Worm (Caenorhabditis elegans) whole organism, L2 larva: ENCODE data around the gene R12C12.7.
"Not testable (repeated sequence)": the region's sequence is repeated elsewhere in the genome, so short reads cannot be mapped to it uniquely, and the experiment has no call there.

Experiments
- F13H6.1 ChIP-seq: sonication (generic microtip); optimal IDR thresholded peaks from 2 replicates; lab custom pipeline; 2016; ENCODE audit warnings: missing genetic modification characterization, missing compliant biosample characterization
- R02D3.7 ChIP-seq: fragments of 150-350 bp; optimal IDR thresholded peaks from 2 replicates; lab custom pipeline; 2014; ENCODE audit warnings: missing biosample characterization, missing genetic modification characterization
- Y55F3AM.14 ChIP-seq: fragments of 200-800 bp; sonication (Bioruptor generic); optimal IDR thresholded peaks from 2 replicates; lab custom pipeline; 2018; ENCODE audit warnings: mild to moderate bottlenecking, missing genetic modification characterization, missing compliant biosample characterization
- ZK546.5 ChIP-seq: sonication (generic microtip); optimal IDR thresholded peaks from 2 replicates; lab custom pipeline; 2017; ENCODE audit warnings: missing biosample characterization, missing genetic modification characterization
- ceh-82 ChIP-seq: fragments of 150-350 bp; optimal IDR thresholded peaks from 2 replicates; lab custom pipeline; 2014; ENCODE audit warnings: missing biosample characterization, missing genetic modification characterization
- crh-2 ChIP-seq: sonication (generic microtip); optimal IDR thresholded peaks from 2 replicates; lab custom pipeline; 2017; ENCODE audit warnings: missing biosample characterization, missing genetic modification characterization
- egl-27 ChIP-seq: sonication (generic microtip); optimal IDR thresholded peaks from 3 replicates; lab custom pipeline; 2017; ENCODE audit warnings: missing biosample characterization, missing genetic modification reagents, missing genetic modification characterization
- fos-1 ChIP-seq: fragments of 150-350 bp; optimal IDR thresholded peaks from 2 replicates; lab custom pipeline; 2014; ENCODE audit warnings: missing biosample characterization, missing genetic modification characterization
- lin-11 ChIP-seq: fragments of 150-350 bp; sonication (generic microtip); optimal IDR thresholded peaks from 2 replicates; lab custom pipeline; 2014; ENCODE audit warnings: missing biosample characterization, missing genetic modification characterization, inconsistent platforms, mixed read lengths
- lin-39 ChIP-seq: fragments of 150-350 bp; optimal IDR thresholded peaks from 2 replicates; lab custom pipeline; 2014; ENCODE audit warnings: missing biosample characterization, missing genetic modification reagents, missing genetic modification characterization
- lsy-2 ChIP-seq, 2 experiments: fragments of 150-350 bp in 1 of 2; sonication (generic microtip) in 1 of 2; optimal IDR thresholded peaks; 2 replicates each; lab custom pipeline; 2014 to 2017; ENCODE audit warnings: missing biosample characterization in 2 of 2, missing genetic modification characterization in 2 of 2
- mab-5 ChIP-seq: fragments of 150-350 bp; optimal IDR thresholded peaks from 2 replicates; lab custom pipeline; 2014; ENCODE audit warnings: missing biosample characterization, missing genetic modification characterization
- mbf-1 ChIP-seq: sonication (generic microtip); optimal IDR thresholded peaks from 2 replicates; lab custom pipeline; 2017; ENCODE audit warnings: missing biosample characterization, missing genetic modification characterization
- mdl-1 ChIP-seq, 2 experiments: fragments of 150-350 bp in 1 of 2; sonication (generic microtip) in 1 of 2; optimal IDR thresholded peaks; 2 replicates each; lab custom pipeline; 2017; ENCODE audit warnings: missing biosample characterization in 2 of 2, missing genetic modification characterization in 2 of 2
- nhr-10 ChIP-seq: sonication (generic microtip); optimal IDR thresholded peaks from 2 replicates; lab custom pipeline; 2017; ENCODE audit warnings: missing biosample characterization, missing genetic modification characterization
- nhr-11 ChIP-seq: fragments of 150-350 bp; optimal IDR thresholded peaks from 2 replicates; lab custom pipeline; 2014; ENCODE audit warnings: missing biosample characterization, missing genetic modification characterization
- nhr-129 ChIP-seq: fragments of 150-350 bp; optimal IDR thresholded peaks from 2 replicates; lab custom pipeline; 2014; ENCODE audit warnings: missing biosample characterization, missing genetic modification characterization
- nhr-21 ChIP-seq: fragments of 150-350 bp; optimal IDR thresholded peaks from 2 replicates; lab custom pipeline; 2014; ENCODE audit warnings: missing biosample characterization, missing genetic modification characterization
- nhr-23 ChIP-seq: fragments of 150-350 bp; optimal IDR thresholded peaks from 2 replicates; lab custom pipeline; 2014; ENCODE audit warnings: missing biosample characterization, missing genetic modification reagents, missing genetic modification characterization
- nhr-237 ChIP-seq: fragments of 150-350 bp; optimal IDR thresholded peaks from 2 replicates; lab custom pipeline; 2014; ENCODE audit warnings: missing biosample characterization, missing genetic modification characterization
- nhr-25 ChIP-seq: fragments of 150-350 bp; sonication (generic microtip); optimal IDR thresholded peaks from 3 replicates; lab custom pipeline; 2014; ENCODE audit warnings: missing biosample characterization, missing genetic modification characterization
- nhr-6 ChIP-seq: fragments of 150-350 bp; optimal IDR thresholded peaks from 2 replicates; lab custom pipeline; 2014; ENCODE audit warnings: missing biosample characterization, missing genetic modification characterization
- nhr-77 ChIP-seq: fragments of 150-350 bp; optimal IDR thresholded peaks from 2 replicates; lab custom pipeline; 2014; ENCODE audit warnings: missing biosample characterization, missing genetic modification characterization
- peb-1 ChIP-seq: fragments of 150-350 bp; optimal IDR thresholded peaks from 2 replicates; lab custom pipeline; 2014; ENCODE audit warnings: missing biosample characterization, missing genetic modification characterization
- sem-4 ChIP-seq: fragments of 150-350 bp; optimal IDR thresholded peaks from 2 replicates; lab custom pipeline; 2014; ENCODE audit warnings: missing biosample characterization, missing genetic modification reagents, missing genetic modification characterization
- skn-1 ChIP-seq: sonication (generic microtip); optimal IDR thresholded peaks from 2 replicates; lab custom pipeline; 2017; ENCODE audit warnings: missing biosample characterization, missing genetic modification characterization
- sma-3 ChIP-seq: sonication (generic microtip); optimal IDR thresholded peaks from 2 replicates; lab custom pipeline; 2016; ENCODE audit warnings: missing genetic modification reagents, missing genetic modification characterization, missing compliant biosample characterization
- snpc-4 ChIP-seq: fragments of 150-350 bp; optimal IDR thresholded peaks from 2 replicates; lab custom pipeline; 2014; ENCODE audit warnings: missing biosample characterization, missing genetic modification characterization
- unc-39 ChIP-seq: fragments of 150-350 bp; optimal IDR thresholded peaks from 2 replicates; lab custom pipeline; 2014; ENCODE audit warnings: missing biosample characterization, missing genetic modification characterization
- unc-55 ChIP-seq: fragments of 150-350 bp; sonication (generic microtip); optimal IDR thresholded peaks from 3 replicates; lab custom pipeline; 2014; ENCODE audit warnings: missing biosample characterization, missing genetic modification reagents, missing genetic modification characterization
- ztf-11 ChIP-seq: sonication (generic microtip); optimal IDR thresholded peaks from 2 replicates; lab custom pipeline; 2017; ENCODE audit warnings: missing biosample characterization, missing genetic modification characterization
- ztf-4 ChIP-seq: fragments of 150-350 bp; optimal IDR thresholded peaks from 2 replicates; lab custom pipeline; 2014; ENCODE audit warnings: missing biosample characterization, missing genetic modification characterization

The R12C12.7 gene

DNA sequence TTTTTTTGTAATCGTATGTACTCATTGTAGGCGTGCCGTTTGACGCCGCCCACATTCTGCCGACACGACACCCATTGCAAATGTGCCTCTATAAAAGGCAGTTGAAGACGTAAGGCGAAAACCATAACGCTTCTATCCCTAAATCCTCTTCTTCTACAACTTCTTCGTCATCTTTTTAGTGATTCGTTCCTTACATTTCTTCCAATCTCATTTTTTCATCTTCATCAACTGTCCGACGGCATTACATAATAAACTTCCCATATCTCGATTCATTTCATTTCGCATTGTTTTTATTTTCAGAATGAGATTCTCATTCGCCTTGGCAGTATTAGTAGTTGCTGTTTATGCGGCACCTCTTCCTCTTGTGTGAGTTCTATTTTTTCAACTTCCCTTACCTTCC lies 35.4 kb downstream of the R12C12.7 start, which contains the start of gene ZK84.1:
ZK84.1 (plus strand) TSS at position 301 of the 400 bp plus-strand sequence.
- TF ChIP-seq nhr-6 (tag; lab: Kevin White, UChicago) (no peak), crh-2 (tag; lab: Kevin White, UChicago) (no peak), unc-39 (tag; lab: Kevin White, UChicago) (no peak), nhr-11 (tag; lab: Kevin White, UChicago) (no peak), nhr-129 (tag; lab: Kevin White, UChicago) (no peak), nhr-10 (tag; lab: Kevin White, UChicago) (no peak), ztf-11 (tag; lab: Kevin White, UChicago) (no peak), fos-1 (tag; lab: Kevin White, UChicago) (no peak), mbf-1 (tag; lab: Kevin White, UChicago) (no peak), unc-55 (GFP tag; lab: Kevin White, UChicago) (no peak), sma-3 (GFP tag; lab: Kevin White, UChicago) (no peak), ztf-4 (tag; lab: Kevin White, UChicago) (no peak), nhr-77 (no peak), F13H6.1 (tag; lab: Kevin White, UChicago) (no peak), R02D3.7 (tag; lab: Kevin White, UChicago) (no peak)

DNA sequence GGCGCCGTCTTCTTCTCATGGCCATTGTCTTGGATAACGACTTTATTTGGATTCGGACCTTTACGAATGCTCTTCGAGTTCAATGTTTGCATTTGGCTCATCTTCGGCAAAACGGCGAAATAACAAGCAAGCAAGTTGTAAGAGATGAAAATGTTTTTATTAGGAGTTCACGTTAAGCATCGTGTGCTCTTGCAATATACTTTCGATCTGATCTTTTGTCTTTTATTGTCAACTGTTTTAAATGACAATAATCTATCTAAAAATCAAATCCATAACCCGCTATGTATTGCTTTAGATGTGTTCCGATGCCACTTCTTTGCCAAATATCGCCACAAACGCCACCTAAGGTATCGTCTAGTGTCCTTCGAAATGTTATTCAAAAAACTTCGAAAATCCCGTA lies 39.4 kb downstream of the R12C12.7 start, which contains the start of gene ZK84.5:
ZK84.5 (minus strand) TSS at position 101 of the 400 bp plus-strand sequence.
- no peak for TF ChIP-seq skn-1 (tag; lab: Kevin White, UChicago)
- TF ChIP-seq nhr-10 (tag; lab: Kevin White, UChicago): no peak
- no peak for TF ChIP-seq peb-1
- no peak for TF ChIP-seq egl-27 (tag; lab: Kevin White, UChicago)
- TF ChIP-seq nhr-23 (tag; lab: Kevin White, UChicago): no peak
- no peak for TF ChIP-seq nhr-237 (tag; lab: Kevin White, UChicago)
- no peak for TF ChIP-seq ztf-11 (tag; lab: Kevin White, UChicago)
- TF ChIP-seq sem-4: no peak
- TF ChIP-seq mbf-1 (tag; lab: Kevin White, UChicago): no peak
- no peak for TF ChIP-seq crh-2 (tag; lab: Kevin White, UChicago)
- no peak for TF ChIP-seq R02D3.7 (tag; lab: Kevin White, UChicago)
- TF ChIP-seq nhr-25 (tag; lab: Kevin White, UChicago): no peak
- no peak for TF ChIP-seq ceh-82 (tag; lab: Kevin White, UChicago)
- TF ChIP-seq ZK546.5 (tag; lab: Kevin White, UChicago): no peak
- TF ChIP-seq lsy-2 (tag; optimal IDR thresholded peaks at IDR 0.05; lab: Kevin White, UChicago): no peak

DNA sequence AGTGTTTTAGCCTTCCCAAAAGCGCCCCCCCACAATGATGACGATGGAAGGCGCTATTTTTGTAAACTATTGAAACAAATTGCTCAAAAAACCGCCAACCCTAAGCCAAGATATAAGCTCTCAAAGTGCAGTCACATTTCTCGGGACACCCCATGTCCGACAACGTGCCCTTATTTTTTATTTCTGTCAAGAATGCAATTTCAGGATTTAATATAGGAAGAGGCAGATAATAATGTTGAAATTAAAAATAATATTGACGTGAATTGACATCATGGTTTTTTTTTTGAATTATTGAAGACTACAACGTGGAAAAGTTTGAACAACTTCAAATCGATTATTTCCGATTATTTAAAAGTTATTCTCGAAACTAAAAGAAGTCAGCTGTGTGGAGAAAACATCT lies 41.7 kb downstream of the R12C12.7 start, which contains the start of gene ZK84.2:
ZK84.2 (plus strand) TSS at position 301 of the 400 bp plus-strand sequence.
- TF ChIP-seq mab-5 (tag; lab: Kevin White, UChicago); Y55F3AM.14; snpc-4 (tag; lab: Kevin White, UChicago): not testable (repeated sequence)
- TF ChIP-seq, all 48 proteins: peak for 0; not testable (repeated sequence) for 48

DNA sequence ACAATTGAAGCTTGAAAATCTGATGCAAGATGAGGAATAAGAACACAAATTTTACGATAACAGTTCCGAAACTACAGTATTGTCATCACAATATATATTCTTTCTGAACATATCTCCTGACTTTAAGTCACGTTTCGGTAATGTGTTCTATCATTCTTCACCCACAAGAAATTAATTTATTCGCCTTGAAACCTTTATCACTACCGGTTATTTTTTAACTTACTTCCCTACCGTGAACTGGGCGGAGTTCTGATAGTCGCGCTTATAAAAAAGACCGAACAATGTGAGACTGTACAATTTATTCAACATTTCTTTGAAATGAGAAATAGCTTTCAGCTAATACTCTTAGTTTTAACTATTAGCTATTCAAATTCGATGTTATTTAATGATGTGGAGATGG lies 45.2 kb downstream of the R12C12.7 start, which contains the start of gene ins-20:
ins-20 (plus strand) TSS at position 301 of the 400 bp plus-strand sequence.
- no peak for TF ChIP-seq ztf-4 (tag; lab: Kevin White, UChicago)
- no peak for TF ChIP-seq ceh-82 (tag; lab: Kevin White, UChicago)
- no peak for TF ChIP-seq lin-39
- TF ChIP-seq lin-11 (tag; lab: Kevin White, UChicago): no peak
- TF ChIP-seq nhr-21: no peak

DNA sequence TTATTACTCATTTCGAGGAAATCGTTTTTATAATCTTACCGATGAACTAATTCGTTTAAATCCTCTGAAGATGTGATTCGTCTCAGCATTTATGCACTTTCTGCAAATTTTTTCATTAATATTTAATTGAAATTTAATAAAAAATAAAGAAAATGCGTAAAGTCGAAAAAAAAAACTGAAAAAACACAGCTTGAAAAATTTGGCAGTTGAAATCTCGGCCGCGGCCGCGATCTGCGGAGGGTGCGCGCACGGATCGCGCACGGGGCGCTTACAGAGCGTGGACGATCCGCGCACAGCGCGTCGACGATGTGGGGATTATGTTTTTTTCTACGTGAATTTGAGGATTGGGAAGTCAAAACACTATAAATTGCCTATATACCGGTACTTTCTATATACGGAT lies 46.9 kb downstream of the R12C12.7 start, which contains the start of gene ZK84.4:
ZK84.4 (minus strand) TSS at position 101 of the 400 bp plus-strand sequence.
- not testable (repeated sequence) for TF ChIP-seq ztf-11 (tag; lab: Kevin White, UChicago); egl-27 (tag; lab: Kevin White, UChicago); mdl-1 (tag; optimal IDR thresholded peaks at IDR 0.05; lab: Kevin White, UChicago)
